Worm (Caenorhabditis elegans) whole organism, mixed stage, embryonic: ENCODE measurements around the gene C02B8.7.

Experiments used
- M03D4.4 ChIP-seq: sonication (generic microtip); optimal IDR thresholded peaks from 2 replicates; lab custom pipeline; 2017; ENCODE audit warnings: mild to moderate bottlenecking, missing genetic modification characterization, missing compliant biosample characterization
- bed-3 ChIP-seq: fragments of 200-800 bp; sonication (Bioruptor generic); optimal IDR thresholded peaks from 3 replicates; lab custom pipeline; 2018; ENCODE audit warnings: mild to moderate bottlenecking, missing genetic modification characterization, moderate library complexity, missing compliant biosample characterization
- blmp-1 ChIP-seq: fragments of 150-350 bp; optimal IDR thresholded peaks from 2 replicates; lab custom pipeline; 2014; ENCODE audit warnings: missing biosample characterization, missing genetic modification characterization
- ceh-39 ChIP-seq: fragments of 150-350 bp; optimal IDR thresholded peaks from 2 replicates; lab custom pipeline; 2014; ENCODE audit warnings: missing biosample characterization, missing genetic modification characterization
- ceh-43 ChIP-seq: fragments of 200-800 bp; sonication (Bioruptor generic); optimal IDR thresholded peaks from 2 replicates; lab custom pipeline; 2018; ENCODE audit warnings: mild to moderate bottlenecking, missing genetic modification characterization, moderate library complexity, missing compliant biosample characterization
- ceh-83 ChIP-seq: fragments of 200-800 bp; sonication (Bioruptor generic); optimal IDR thresholded peaks from 2 replicates; lab custom pipeline; 2018; ENCODE audit warnings: mild to moderate bottlenecking, missing genetic modification characterization, missing compliant biosample characterization
- ces-1 ChIP-seq: fragments of 150-350 bp; optimal IDR thresholded peaks from 2 replicates; lab custom pipeline; 2014; ENCODE audit warnings: missing biosample characterization, missing genetic modification reagents, missing genetic modification characterization
- cnd-1 ChIP-seq: fragments of 200-800 bp; sonication (Bioruptor generic); optimal IDR thresholded peaks from 2 replicates; lab custom pipeline; 2018; ENCODE audit warnings: mild to moderate bottlenecking, missing genetic modification characterization, missing compliant biosample characterization
- drap-1 ChIP-seq: fragments of 200-800 bp; sonication (Bioruptor generic); optimal IDR thresholded peaks from 3 replicates; lab custom pipeline; 2018; ENCODE audit warnings: mild to moderate bottlenecking, missing genetic modification characterization, missing compliant biosample characterization
- elt-1 ChIP-seq: sonication (generic microtip); optimal IDR thresholded peaks from 2 replicates; lab custom pipeline; 2017; ENCODE audit warnings: missing genetic modification characterization, mild to moderate bottlenecking, missing compliant biosample characterization, antibody characterized with exemption, moderate library complexity, borderline replicate concordance; ENCODE audit not compliant: insufficient read depth
- elt-3 ChIP-seq: fragments of 150-350 bp; optimal IDR thresholded peaks from 2 replicates; lab custom pipeline; 2014; ENCODE audit warnings: missing biosample characterization, missing genetic modification characterization
- flh-1 ChIP-seq: fragments of 200-800 bp; sonication (Bioruptor generic); optimal IDR thresholded peaks from 2 replicates; lab custom pipeline; 2018; ENCODE audit warnings: mild to moderate bottlenecking, missing genetic modification characterization, moderate library complexity, missing compliant biosample characterization
- ham-2 ChIP-seq: fragments of 200-800 bp; sonication (Bioruptor generic); optimal IDR thresholded peaks from 2 replicates; lab custom pipeline; 2018; ENCODE audit warnings: mild to moderate bottlenecking, missing genetic modification characterization, missing compliant biosample characterization
- hlh-1 ChIP-seq: fragments of 150-350 bp; optimal IDR thresholded peaks from 2 replicates; lab custom pipeline; 2014; ENCODE audit warnings: missing biosample characterization, missing genetic modification reagents, missing genetic modification characterization
- lin-13 ChIP-seq: fragments of 150-350 bp; optimal IDR thresholded peaks from 2 replicates; lab custom pipeline; 2014; ENCODE audit warnings: missing biosample characterization, missing genetic modification characterization
- lin-32 ChIP-seq: fragments of 200-800 bp; sonication (Bioruptor generic); optimal IDR thresholded peaks from 2 replicates; lab custom pipeline; 2018; ENCODE audit warnings: mild to moderate bottlenecking, missing genetic modification characterization, missing compliant biosample characterization
- lsy-2 ChIP-seq: fragments of 150-350 bp; optimal IDR thresholded peaks from 2 replicates; lab custom pipeline; 2014; ENCODE audit warnings: missing biosample characterization, missing genetic modification characterization
- mab-5 ChIP-seq: fragments of 150-350 bp; optimal IDR thresholded peaks from 2 replicates; lab custom pipeline; 2014; ENCODE audit warnings: missing biosample characterization, missing genetic modification characterization
- mep-1 ChIP-seq: fragments of 150-350 bp; optimal IDR thresholded peaks from 2 replicates; lab custom pipeline; 2017; ENCODE audit warnings: missing biosample characterization, missing genetic modification reagents, missing genetic modification characterization, inconsistent platforms
- mls-2 ChIP-seq: sonication (generic microtip); optimal IDR thresholded peaks from 2 replicates; lab custom pipeline; 2016; ENCODE audit warnings: mild to moderate bottlenecking, missing genetic modification characterization, moderate library complexity, missing compliant biosample characterization
- nhr-12 ChIP-seq: fragments of 150-350 bp; optimal IDR thresholded peaks from 2 replicates; lab custom pipeline; 2014; ENCODE audit warnings: missing biosample characterization, missing genetic modification characterization
- nhr-2 ChIP-seq: fragments of 150-350 bp; optimal IDR thresholded peaks from 2 replicates; lab custom pipeline; 2014; ENCODE audit warnings: missing biosample characterization, missing genetic modification characterization
- nhr-237 ChIP-seq: fragments of 150-350 bp; optimal IDR thresholded peaks from 2 replicates; lab custom pipeline; 2014; ENCODE audit warnings: missing biosample characterization, missing genetic modification characterization
- nhr-28 ChIP-seq: fragments of 150-350 bp; optimal IDR thresholded peaks from 2 replicates; lab custom pipeline; 2014; ENCODE audit warnings: missing biosample characterization, missing genetic modification characterization
- nhr-76 ChIP-seq: sonication (generic microtip); optimal IDR thresholded peaks from 2 replicates; lab custom pipeline; 2017; ENCODE audit warnings: missing biosample characterization, missing genetic modification characterization
- pha-4 ChIP-seq: fragments of 150-350 bp; optimal IDR thresholded peaks from 2 replicates; lab custom pipeline; 2018; ENCODE audit warnings: missing biosample characterization, missing genetic modification reagents, missing genetic modification characterization
- sem-2 ChIP-seq: fragments of 200-800 bp; sonication (Bioruptor generic); optimal IDR thresholded peaks from 2 replicates; lab custom pipeline; 2018; ENCODE audit warnings: mild to moderate bottlenecking, missing genetic modification characterization, missing compliant biosample characterization
- snpc-4 ChIP-seq: fragments of 150-350 bp; optimal IDR thresholded peaks from 2 replicates; lab custom pipeline; 2014; ENCODE audit warnings: missing biosample characterization, missing genetic modification characterization
- sptf-1 ChIP-seq: sonication (generic microtip); optimal IDR thresholded peaks from 2 replicates; lab custom pipeline; 2017; ENCODE audit warnings: mild to moderate bottlenecking, missing genetic modification characterization, moderate library complexity, missing compliant biosample characterization
- tbx-8 ChIP-seq: fragments of 200-800 bp; sonication (Bioruptor generic); optimal IDR thresholded peaks from 2 replicates; lab custom pipeline; 2018; ENCODE audit warnings: mild to moderate bottlenecking, missing genetic modification characterization, moderate library complexity, missing compliant biosample characterization
- unc-120 ChIP-seq: sonication (generic microtip); optimal IDR thresholded peaks from 2 replicates; lab custom pipeline; 2017; ENCODE audit warnings: missing genetic modification characterization, missing compliant biosample characterization; ENCODE audit not compliant: poor library complexity, severe bottlenecking
- unc-39 ChIP-seq: fragments of 150-350 bp; optimal IDR thresholded peaks from 2 replicates; lab custom pipeline; 2014; ENCODE audit warnings: missing biosample characterization, missing genetic modification characterization
- unc-62 ChIP-seq: fragments of 150-350 bp; optimal IDR thresholded peaks from 2 replicates; lab custom pipeline; 2014; ENCODE audit warnings: missing biosample characterization, missing genetic modification reagents, missing genetic modification characterization
- zip-8 ChIP-seq: fragments of 150-350 bp; optimal IDR thresholded peaks from 2 replicates; lab custom pipeline; 2014; ENCODE audit warnings: missing biosample characterization, missing genetic modification characterization
- ztf-11 ChIP-seq: fragments of 150-350 bp; optimal IDR thresholded peaks from 2 replicates; lab custom pipeline; 2014; ENCODE audit warnings: missing biosample characterization, missing genetic modification characterization

The C02B8.7 gene

ce11 chrX:8157132-8157531 lies 19.5 kb upstream of the C02B8.7 start:
- TF ChIP-seq drap-1 (GFP tag; lab: Kevin White, UChicago) (no peak), hlh-1 (tag; lab: Kevin White, UChicago) (peak; percentile 1), unc-39 (no peak), bed-3 (GFP tag; lab: Kevin White, UChicago) (no peak), pha-4 (peak; percentile 46), sem-2 (no peak), lin-13 (peak; percentile 95), sptf-1 (tag; lab: Kevin White, UChicago) (peak; percentile 58), elt-3 (tag; lab: Kevin White, UChicago) (no peak), unc-120 (tag; lab: Kevin White, UChicago) (no peak), lin-32 (GFP tag; lab: Kevin White, UChicago) (peak; percentile 38), blmp-1 (no peak), mep-1 (tag; lab: Kevin White, UChicago) (peak; percentile 94), lsy-2 (tag; lab: Kevin White, UChicago) (peak; percentile 45), ham-2 (peak; percentile 60), nhr-2 (tag; lab: Kevin White, UChicago) (peak; percentile 12), ztf-11 (peak; percentile 91), ceh-39 (tag; lab: Kevin White, UChicago) (peak; percentile 68), cnd-1 (tag; lab: Kevin White, UChicago) (peak; percentile 56), nhr-12 (tag; lab: Kevin White, UChicago) (no peak), unc-62 (GFP tag; lab: Kevin White, UChicago) (peak; percentile 30), mab-5 (no peak), ces-1 (GFP tag; lab: Kevin White, UChicago) (peak; percentile 18)

ce11 chrX:8156502-8156901 lies 18.8 kb upstream of the C02B8.7 start:
- TF ChIP-seq blmp-1 (no peak), M03D4.4 (no peak), bed-3 (GFP tag; lab: Kevin White, UChicago) (no peak), nhr-237 (no peak), lin-32 (GFP tag; lab: Kevin White, UChicago) (no peak), ceh-43 (GFP tag; lab: Kevin White, UChicago) (no peak), lin-13 (no peak), unc-39 (no peak), ztf-11 (no peak), zip-8 (no peak), hlh-1 (tag; lab: Kevin White, UChicago) (no peak), elt-3 (tag; lab: Kevin White, UChicago) (no peak)

- TF ChIP-seq ces-1 (GFP tag; lab: Kevin White, UChicago) = peak; percentile 5
- no peak for TF ChIP-seq nhr-12 (tag; lab: Kevin White, UChicago)
- no peak for TF ChIP-seq nhr-237
- peak; percentile 91 for TF ChIP-seq ceh-83
- TF ChIP-seq lin-32 (GFP tag; lab: Kevin White, UChicago) = peak; percentile 71
- peak; percentile 85 for TF ChIP-seq ceh-43 (GFP tag; lab: Kevin White, UChicago)
- TF ChIP-seq mep-1 (tag; lab: Kevin White, UChicago) = peak; percentile 4
- TF ChIP-seq ceh-39 (tag; lab: Kevin White, UChicago) = no peak
- peak; percentile 65 for TF ChIP-seq flh-1 (GFP tag; lab: Kevin White, UChicago)
- no peak for TF ChIP-seq lsy-2 (tag; lab: Kevin White, UChicago)
- TF ChIP-seq pha-4 = peak; percentile 66
- peak; percentile 86 for TF ChIP-seq sem-2
- no peak for TF ChIP-seq blmp-1
- TF ChIP-seq elt-1 (tag; lab: Kevin White, UChicago) = no peak
- no peak for TF ChIP-seq unc-62 (GFP tag; lab: Kevin White, UChicago)
- TF ChIP-seq nhr-2 (tag; lab: Kevin White, UChicago) = no peak
- TF ChIP-seq unc-120 (tag; lab: Kevin White, UChicago) = peak; percentile 50
- no peak for TF ChIP-seq mab-5
- peak; percentile 87 for TF ChIP-seq drap-1 (GFP tag; lab: Kevin White, UChicago)
- peak; percentile 94 for TF ChIP-seq sptf-1 (tag; lab: Kevin White, UChicago)
- TF ChIP-seq unc-39 = no peak
- no peak for TF ChIP-seq nhr-28
- peak; percentile 67 for TF ChIP-seq ham-2
- no peak for TF ChIP-seq snpc-4
- TF ChIP-seq elt-3 (tag; lab: Kevin White, UChicago) = no peak
- TF ChIP-seq nhr-76 (tag; lab: Kevin White, UChicago) = no peak
- peak; percentile 79 for TF ChIP-seq tbx-8 (GFP tag; lab: Kevin White, UChicago)
- peak; percentile 87 for TF ChIP-seq cnd-1 (tag; lab: Kevin White, UChicago)
- TF ChIP-seq ztf-11 = peak; percentile 19
- peak; percentile 91 for TF ChIP-seq M03D4.4
- no peak for TF ChIP-seq zip-8
- peak; percentile 76 for TF ChIP-seq lin-13
- no peak for TF ChIP-seq hlh-1 (tag; lab: Kevin White, UChicago)
- TF ChIP-seq bed-3 (GFP tag; lab: Kevin White, UChicago) = peak; percentile 85
- peak; percentile 92 for TF ChIP-seq mls-2
These were observed 18.3 kb upstream of the C02B8.7 start for ce11 chrX:8155969-8156368.
